Fruit fly (Drosophila melanogaster): ENCODE data around the gene PTPMT1.

PTPMT1 gene

dm6 chr3R:23783961-23784360, 25.8 kb downstream of the PTPMT1 start (continued):
- TF ChIP-seq CG6792 (GFP tag; optimal IDR thresholded peaks at IDR 0.05) (peak; percentile 77), Lpt (GFP tag; optimal IDR thresholded peaks at IDR 0.05) (peak; percentile 83), dsx (GFP tag; optimal IDR thresholded peaks at IDR 0.05; ENCODE audit: poor library complexity, severe bottlenecking) (peak; percentile 83), cyc (GFP tag; optimal IDR thresholded peaks at IDR 0.05) (peak; percentile 70), CG10631 (GFP tag; optimal IDR thresholded peaks at IDR 0.05) (peak; percentile 90), eg (GFP tag; IDR thresholded peaks at IDR 0.05) (peak; percentile 76), pdm3 (GFP tag; optimal IDR thresholded peaks at IDR 0.05) (peak; percentile 91), acj6 (GFP tag; optimal IDR thresholded peaks at IDR 0.05) (peak; percentile 90)

- TF ChIP-seq svp (GFP tag) (no peak), Blimp-1 (GFP tag; optimal IDR thresholded peaks at IDR 0.05) (peak; percentile 91), fd85E (GFP tag; optimal IDR thresholded peaks at IDR 0.05) (no peak), Sox102F (GFP tag; optimal IDR thresholded peaks at IDR 0.05) (no peak), spab (GFP tag; optimal IDR thresholded peaks at IDR 0.05) (peak; percentile 26), CG6808 (GFP tag; optimal IDR thresholded peaks at IDR 0.05) (peak; percentile 55), esn (GFP tag; optimal IDR thresholded peaks at IDR 0.05) (no peak), Met (GFP tag; optimal IDR thresholded peaks at IDR 0.05) (no peak), CG6276 (GFP tag; optimal IDR thresholded peaks at IDR 0.05) (peak; percentile 38), dac (GFP tag; optimal IDR thresholded peaks at IDR 0.05) (no peak), CG16779 (tag; optimal IDR thresholded peaks at IDR 0.05) (no peak), salr (GFP tag; optimal IDR thresholded peaks at IDR 0.05) (no peak), CG9139 (GFP tag; optimal IDR thresholded peaks at IDR 0.05) (peak; percentile 20), fd59A (GFP tag; optimal IDR thresholded peaks at IDR 0.05) (no peak), ss (GFP tag; optimal IDR thresholded peaks at IDR 0.05) (peak; percentile 36 to 56), dsx (GFP tag; optimal IDR thresholded peaks at IDR 0.05; ENCODE audit: poor library complexity, severe bottlenecking) (no peak), CG3919 (GFP tag; optimal IDR thresholded peaks at IDR 0.05) (peak; percentile 16), achi (GFP tag; optimal IDR thresholded peaks at IDR 0.05) (no peak), lz (GFP tag; optimal IDR thresholded peaks at IDR 0.05) (no peak), Sox15 (GFP tag; optimal IDR thresholded peaks at IDR 0.05) (no peak)
Measured at dm6 chr3R:23784925-23785680, 27.0 kb downstream of the PTPMT1 start.

dm6 chr3R:23786768-23787631, 28.9 kb downstream of the PTPMT1 start:
- TF ChIP-seq CG3919 (GFP tag; optimal IDR thresholded peaks at IDR 0.05) = peak; percentile 83
- TF ChIP-seq Hr4 (GFP tag; optimal IDR thresholded peaks at IDR 0.05) = peak; percentile 25
- TF ChIP-seq svp (GFP tag) = no peak
- peak; percentile 44 for TF ChIP-seq CG6808 (GFP tag; optimal IDR thresholded peaks at IDR 0.05)
- TF ChIP-seq dac (GFP tag; optimal IDR thresholded peaks at IDR 0.05) = no peak
- TF ChIP-seq Eip78C (GFP tag) = peak; percentile 96
- TF ChIP-seq cyc (GFP tag; optimal IDR thresholded peaks at IDR 0.05) = peak; percentile 29
- TF ChIP-seq CG10631 (GFP tag; optimal IDR thresholded peaks at IDR 0.05) = peak; percentile 34
- TF ChIP-seq eg (GFP tag; IDR thresholded peaks at IDR 0.05) = peak; percentile 73
- TF ChIP-seq Gug (GFP tag; IDR thresholded peaks at IDR 0.05) = peak; percentile 71
- peak; percentile 46 for TF ChIP-seq CG6276 (GFP tag; optimal IDR thresholded peaks at IDR 0.05)
- TF ChIP-seq salr (GFP tag; optimal IDR thresholded peaks at IDR 0.05) = peak; percentile 7 to 27
- peak; percentile 32 for TF ChIP-seq acj6 (GFP tag; optimal IDR thresholded peaks at IDR 0.05)
- TF ChIP-seq CG8119 (GFP tag; IDR thresholded peaks at IDR 0.05) = 0 out of 3 replicates have a peak, but pooled peaks have one; percentile 24
- peak; percentile 20 for TF ChIP-seq Sox14 (GFP tag; optimal IDR thresholded peaks at IDR 0.05)
- TF ChIP-seq CG6163 (GFP tag; IDR thresholded peaks at IDR 0.05) = peak; percentile 85
- TF ChIP-seq CG10669 (GFP tag; optimal IDR thresholded peaks at IDR 0.05) = peak; percentile 40
- peak; percentile 49; the same call in 1 of the 2 replicates for TF ChIP-seq CG11294 (GFP tag; IDR thresholded peaks at IDR 0.05)
- peak; percentile 42 for TF ChIP-seq Eip75B (GFP tag; optimal IDR thresholded peaks at IDR 0.05)
- no peak for TF ChIP-seq fkh (GFP tag; optimal IDR thresholded peaks at IDR 0.05)
- TF ChIP-seq CG11762 (GFP tag; optimal IDR thresholded peaks at IDR 0.05; ENCODE audit: insufficient read depth) = peak; percentile 20
- peak; percentile 65 for TF ChIP-seq CG7368 (GFP tag; optimal IDR thresholded peaks at IDR 0.05)
- no peak for TF ChIP-seq Hr38 (GFP tag; optimal IDR thresholded peaks at IDR 0.05)
- peak; percentile 12 for TF ChIP-seq lz (GFP tag; optimal IDR thresholded peaks at IDR 0.05)
- TF ChIP-seq CG11902 (GFP tag; optimal IDR thresholded peaks at IDR 0.05) = no peak
- TF ChIP-seq CG1621 (tag; optimal IDR thresholded peaks at IDR 0.05) = peak; percentile 18
- peak; percentile 23 for TF ChIP-seq Met (GFP tag; optimal IDR thresholded peaks at IDR 0.05)
- peak; percentile 44 for TF ChIP-seq net (GFP tag; optimal IDR thresholded peaks at IDR 0.05)
- TF ChIP-seq dsx (GFP tag; optimal IDR thresholded peaks at IDR 0.05; ENCODE audit: poor library complexity, severe bottlenecking) = peak; percentile 88

All from whole organism, prepupa.